Fruit fly (Drosophila melanogaster): ENCODE results near the gene mthl15.
A peak's percentile ranks its signal among the peaks of the same experiment; 100 is the strongest.

mthl15 gene

DNA sequence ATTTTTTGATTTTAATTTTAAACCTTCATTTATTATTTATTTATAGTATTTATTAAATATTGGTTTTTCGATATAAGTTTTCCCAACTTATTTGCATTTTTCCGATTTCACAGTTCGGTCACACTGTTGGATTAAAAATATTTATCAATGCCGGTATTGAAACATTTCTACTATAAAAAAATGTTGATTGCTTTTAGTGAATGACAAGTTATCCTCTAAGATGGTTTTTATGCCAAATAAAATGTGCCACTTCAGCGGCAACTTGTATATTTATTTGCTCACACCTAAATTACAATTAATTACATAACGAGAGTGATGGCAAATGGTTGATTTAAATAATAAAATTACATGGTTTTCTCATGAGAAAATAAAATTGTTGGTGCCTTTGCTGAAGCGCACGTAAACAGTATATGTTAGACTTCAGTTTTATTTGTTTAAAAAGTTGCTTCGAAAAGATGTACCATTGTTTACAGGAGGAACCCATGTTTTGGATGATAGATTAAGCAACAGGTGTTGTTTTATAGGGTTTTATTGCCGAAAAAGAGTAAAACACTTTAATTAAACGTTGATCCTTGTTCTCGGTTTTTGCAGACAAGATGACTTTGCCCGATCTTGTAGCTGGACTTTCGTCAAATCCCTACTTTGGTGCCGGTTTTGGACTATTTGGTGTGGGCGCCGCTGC is 15.4 kb downstream of the mthl15 start, which contains the start of gene Bcs1 (continued):
- peak; percentile 25 for TF ChIP-seq pzg (GFP tag; optimal IDR thresholded peaks at IDR 0.05)
- peak; percentile 69 for TF ChIP-seq CG30020 (tag; optimal IDR thresholded peaks at IDR 0.05)
- no peak for TF ChIP-seq ERR (GFP tag; optimal IDR thresholded peaks at IDR 0.05)
- no peak for TF ChIP-seq gsb-n (tag; optimal IDR thresholded peaks at IDR 0.05)
- TF ChIP-seq CG5180 (GFP tag; optimal IDR thresholded peaks at IDR 0.05) = no peak
- no peak for TF ChIP-seq sr (GFP tag; IDR thresholded peaks at IDR 0.05)
- TF ChIP-seq PHDP (tag; optimal IDR thresholded peaks at IDR 0.05) = no peak
- TF ChIP-seq sd (tag; optimal IDR thresholded peaks at IDR 0.05) = peak; percentile 27
- peak; percentile 9 for TF ChIP-seq CG10267 (tag; optimal IDR thresholded peaks at IDR 0.05)
- no peak for TF ChIP-seq CG5245 (GFP tag; optimal IDR thresholded peaks at IDR 0.05)
- peak; percentile 91 for TF ChIP-seq kah (GFP tag; optimal IDR thresholded peaks at IDR 0.05)
- no peak for TF ChIP-seq CG9817 (tag; optimal IDR thresholded peaks at IDR 0.05)
- TF ChIP-seq gfzf (GFP tag; optimal IDR thresholded peaks at IDR 0.05) = peak; percentile 57
- peak in 1 of 2 experiments; percentile 95 for TF ChIP-seq Pdp1 (GFP tag; optimal IDR thresholded peaks at IDR 0.05)
- no peak for TF ChIP-seq Myb (GFP tag; optimal IDR thresholded peaks at IDR 0.05)

DNA sequence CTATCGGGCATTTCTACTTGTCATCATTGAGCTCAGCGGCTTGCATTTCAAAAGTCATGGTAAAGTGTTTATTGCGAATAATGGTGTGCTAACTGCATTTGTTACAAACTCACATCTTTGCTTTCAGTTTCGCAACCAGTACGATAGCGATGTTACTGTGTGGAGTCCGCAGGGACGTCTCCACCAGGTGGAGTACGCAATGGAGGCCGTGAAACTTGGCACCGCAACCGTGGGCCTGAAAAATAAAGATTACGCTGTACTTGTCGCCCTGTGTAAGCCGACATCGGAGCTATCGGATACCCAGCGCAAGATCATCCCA is 16.8 kb downstream of the mthl15 start:
- TF ChIP-seq MBD-R2 (GFP tag; IDR thresholded peaks at IDR 0.05) = peak; percentile 71
- peak; percentile 25; the same call in 1 of the 2 replicates for TF ChIP-seq E2f2 (GFP tag; IDR thresholded peaks at IDR 0.05)
- no peak for TF ChIP-seq wek (GFP tag; optimal IDR thresholded peaks at IDR 0.05)
- TF ChIP-seq nom (GFP tag; optimal IDR thresholded peaks at IDR 0.05) = peak; percentile 5
- TF ChIP-seq CG34224 (GFP tag; IDR thresholded peaks at IDR 0.05; ENCODE audit: partially characterized antibody) = peak; percentile 43; the same call in 2 of the 3 replicates
- TF ChIP-seq Abd-B (GFP tag; optimal IDR thresholded peaks at IDR 0.05) = no peak
- TF ChIP-seq CG11723 (GFP tag; optimal IDR thresholded peaks at IDR 0.05) = peak; percentile 55
- peak; percentile 15; the same call in 1 of the 2 replicates for TF ChIP-seq CG2129 (GFP tag; IDR thresholded peaks at IDR 0.05; ENCODE audit: partially characterized antibody)
- TF ChIP-seq sna (GFP tag; IDR thresholded peaks at IDR 0.05; ENCODE audit: partially characterized antibody) = 0 out of 2 replicates have a peak, but pooled peaks have one; percentile 3
- peak; percentile 58 for TF ChIP-seq MESR4 (GFP tag; optimal IDR thresholded peaks at IDR 0.05)
- TF ChIP-seq CG2199 (GFP tag; IDR thresholded peaks at IDR 0.05) = no peak
- TF ChIP-seq hb (GFP tag; IDR thresholded peaks at IDR 0.05; ENCODE audit: partially characterized antibody) = peak; percentile 6; the same call in 2 of the 3 replicates
- TF ChIP-seq chinmo (GFP tag; IDR thresholded peaks at IDR 0.05; ENCODE audit: partially characterized antibody) = 0 out of 4 replicates have a peak, but pooled peaks have one; percentile 36
- TF ChIP-seq CG34422 (GFP tag; IDR thresholded peaks at IDR 0.05) = 0 out of 3 replicates have a peak, but pooled peaks have one; percentile 46
- no peak for TF ChIP-seq CG15269 (tag; optimal IDR thresholded peaks at IDR 0.05)

DNA sequence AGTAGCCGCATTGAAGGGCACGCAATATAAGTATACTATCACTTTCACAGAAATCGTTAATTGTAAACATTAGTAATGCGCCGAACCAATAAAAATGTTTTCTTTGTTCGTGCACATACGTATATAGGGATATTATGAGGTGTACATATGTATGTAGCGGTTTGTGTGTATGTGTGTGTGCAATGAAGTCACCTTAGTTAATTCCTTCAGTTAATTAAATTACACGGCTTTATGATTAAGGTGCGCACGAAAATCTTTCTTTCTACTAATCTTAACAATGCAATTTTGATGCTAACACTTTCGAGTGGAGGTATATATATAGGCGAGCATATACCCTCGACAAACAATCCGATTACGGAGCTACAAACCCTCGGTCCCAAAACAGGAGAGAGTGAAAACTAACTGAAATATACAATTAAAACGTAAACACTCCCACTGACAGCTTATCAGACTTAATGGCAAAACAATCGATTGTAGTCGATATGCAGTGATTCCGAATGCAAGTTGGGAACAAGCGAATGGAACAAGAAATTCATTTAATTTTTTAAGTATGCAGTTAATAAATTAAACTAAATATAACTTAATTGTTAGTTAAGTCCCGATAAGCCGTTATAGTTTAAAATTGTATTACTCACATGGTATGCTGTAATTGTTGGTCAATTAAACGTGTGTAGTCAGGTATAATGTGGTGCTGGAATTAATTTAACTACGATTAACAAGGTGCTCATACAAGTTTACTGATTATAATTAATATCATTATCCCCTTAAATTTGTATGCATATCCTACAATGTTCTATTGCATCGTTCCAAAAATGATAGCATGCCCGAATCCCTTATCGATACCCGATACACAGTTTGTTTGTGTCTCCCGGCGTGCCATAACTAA is 17.4 kb downstream of the mthl15 start, which contains the start of the genes Npc1a and Prosalpha6:
Gene Npc1a (minus strand): TSS at position 716 of the 886 bp plus-strand sequence.
Gene Prosalpha6 (plus strand): TSS at position 851 of the 886 bp plus-strand sequence.
- TF ChIP-seq CG8290 (GFP tag; optimal IDR thresholded peaks at IDR 0.05) (peak; percentile 77), CG8290 (tag; optimal IDR thresholded peaks at IDR 0.05) (peak; percentile 72 to 82), HLH4C (GFP tag; IDR thresholded peaks at IDR 0.05; ENCODE audit: partially characterized antibody) (peak; percentile 66; the same call in 2 of the 3 replicates), Opbp (GFP tag; IDR thresholded peaks at IDR 0.05; ENCODE audit: partially characterized antibody) (peak; percentile 77; the same call in 2 of the 3 replicates), crp (GFP tag; optimal IDR thresholded peaks at IDR 0.05) (peak in 1 of 2 experiments; percentile 10), Taf1 (GFP tag; IDR thresholded peaks at IDR 0.05) (no peak), Sry-δ (GFP tag; optimal IDR thresholded peaks at IDR 0.05) (peak; percentile 91), Hsf (GFP tag; optimal IDR thresholded peaks at IDR 0.05) (peak; percentile 46), CG7963 (GFP tag; IDR thresholded peaks at IDR 0.05; ENCODE audit: partially characterized antibody) (0 out of 3 replicates have a peak, but pooled peaks have one; percentile 56), ftz-f1 (GFP tag; optimal IDR thresholded peaks at IDR 0.05) (no peak), CkIIα-i1 (GFP tag; IDR thresholded peaks at IDR 0.05) (no peak), zfh2 (GFP tag; optimal IDR thresholded peaks at IDR 0.05) (peak; percentile 25), CG3407 (GFP tag; optimal IDR thresholded peaks at IDR 0.05) (no peak), CG30020 (tag; optimal IDR thresholded peaks at IDR 0.05) (peak; percentile 99), CG13775 (GFP tag; optimal IDR thresholded peaks at IDR 0.05) (peak; percentile 28)

All from whole organism, embryonic.